Comparison of ENCODE assay signal across 4 fruit fly cellular contexts in the genomic region with DNA sequence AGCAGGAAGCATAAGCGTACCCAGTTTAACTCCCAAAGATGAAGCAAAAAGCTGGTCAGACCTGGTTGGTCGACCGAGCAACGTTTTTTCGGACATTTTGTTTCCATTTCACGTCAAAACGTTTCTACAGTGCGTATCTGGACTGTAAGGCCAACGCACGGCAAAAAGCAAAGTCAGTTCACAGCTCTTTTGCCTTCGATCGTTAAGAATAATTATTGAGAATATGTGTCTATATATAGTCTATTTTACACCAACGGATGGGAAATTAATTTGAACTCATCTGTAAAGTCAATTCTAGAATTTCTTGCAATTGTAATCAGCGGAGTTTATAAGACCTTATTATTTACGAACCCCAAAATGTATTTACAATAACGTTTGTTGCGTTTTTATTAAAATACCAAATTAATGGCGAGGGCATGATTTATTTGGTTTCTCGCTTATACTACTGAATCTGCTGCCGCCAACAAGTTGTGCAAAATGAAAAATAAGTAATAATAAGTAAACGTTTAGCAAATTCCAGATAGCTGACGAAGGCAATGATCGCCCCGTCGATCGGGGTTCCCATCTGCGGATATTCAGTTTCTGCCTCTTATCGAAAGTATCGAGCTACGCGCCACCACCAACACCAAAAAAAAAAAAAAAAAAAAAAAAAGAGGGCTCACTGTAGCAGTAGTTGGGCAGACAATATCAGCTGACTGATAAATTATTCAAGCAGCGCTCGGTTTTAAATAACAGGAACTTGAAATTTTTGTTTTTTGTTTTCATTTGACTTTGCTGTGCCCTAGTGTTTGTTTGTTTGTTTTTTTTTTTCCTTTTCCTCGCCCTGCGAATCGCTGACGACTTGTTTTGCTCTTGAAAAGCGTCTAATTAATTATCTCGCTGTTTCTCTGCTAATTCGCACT.
TF ChIP-seq lines count a peak whose summit lies in the region.

No protein-coding gene starts in this region.

- TF ChIP-seq CTCF in whole organism, embryonic (GFP tag; optimal IDR thresholded peaks at IDR 0.05; lab: Kevin White, UChicago), result no peak

TF ChIP-seq in whole organism, adult, 20 proteins besides CTCF, POLR2A, EP300 and RAD21:
- peak; percentile 88 for TF ChIP-seq tj (GFP tag; optimal IDR thresholded peaks at IDR 0.05; lab: Kevin White, UChicago)
- no peak for TF ChIP-seq CG33017 (tag; optimal IDR thresholded peaks at IDR 0.05; lab: Kevin White, UChicago)
- peak; percentile 25 for TF ChIP-seq bab1 (GFP tag; optimal IDR thresholded peaks at IDR 0.05; lab: Kevin White, UChicago)
- no peak for TF ChIP-seq CG7045 (GFP tag; optimal IDR thresholded peaks at IDR 0.05; lab: Kevin White, UChicago)
- TF ChIP-seq CG12768 (GFP tag; optimal IDR thresholded peaks at IDR 0.05; lab: Kevin White, UChicago), result no peak
- no peak for TF ChIP-seq Clk (GFP tag; optimal IDR thresholded peaks at IDR 0.05; lab: Kevin White, UChicago)
- no peak for TF ChIP-seq CG7101 (tag; optimal IDR thresholded peaks at IDR 0.05; lab: Kevin White, UChicago)
- TF ChIP-seq ovo (GFP tag; optimal IDR thresholded peaks at IDR 0.05; lab: Kevin White, UChicago), result peak; percentile 1
- TF ChIP-seq Crg-1 (GFP tag; optimal IDR thresholded peaks at IDR 0.05; lab: Kevin White, UChicago), result no peak
- TF ChIP-seq cnc (optimal IDR thresholded peaks at IDR 0.05; lab: Kevin White, UChicago), result no peak
- TF ChIP-seq Mnt (GFP tag; optimal IDR thresholded peaks at IDR 0.05; lab: Kevin White, UChicago), result no peak
- no peak for TF ChIP-seq Hr96 (GFP tag; optimal IDR thresholded peaks at IDR 0.05; lab: Kevin White, UChicago)
- no peak for TF ChIP-seq CG1620 (GFP tag; optimal IDR thresholded peaks at IDR 0.05; lab: Kevin White, UChicago)
- TF ChIP-seq toe (GFP tag; optimal IDR thresholded peaks at IDR 0.05; lab: Kevin White, UChicago), result no peak
- TF ChIP-seq cic (GFP tag; optimal IDR thresholded peaks at IDR 0.05; lab: Kevin White, UChicago), result no peak
- TF ChIP-seq CG5204 (GFP tag; optimal IDR thresholded peaks at IDR 0.05; lab: Kevin White, UChicago), result no peak

TF ChIP-seq in whole organism, embryonic, 481 proteins besides CTCF, POLR2A, EP300 and RAD21 (continues in another document):
- TF ChIP-seq CG17359 (tag; optimal IDR thresholded peaks at IDR 0.05; lab: Kevin White, UChicago) (peak; percentile 4), Ets65A (GFP tag; lab: Kevin White, UChicago) (peak; percentile 4), Rfx (GFP tag; IDR thresholded peaks at IDR 0.05; lab: Robert Waterston, UW) (peak; percentile 11; the same call in 1 of the 2 replicates), CG3281 (GFP tag; optimal IDR thresholded peaks at IDR 0.05; lab: Kevin White, UChicago) (peak; percentile 32), lilli (GFP tag; optimal IDR thresholded peaks at IDR 0.05; lab: Kevin White, UChicago) (peak; percentile 18), Med (GFP tag; lab: Kevin White, UChicago) (peak; percentile 59), CG16813 (GFP tag; IDR thresholded peaks at IDR 0.05; lab: Robert Waterston, UW; ENCODE audit: partially characterized antibody) (no peak), CG11695 (GFP tag; IDR thresholded peaks at IDR 0.05; lab: Robert Waterston, UW) (peak; percentile 73), CoRest (tag; optimal IDR thresholded peaks at IDR 0.05; lab: Kevin White, UChicago) (peak; percentile 18), vvl (GFP tag; IDR thresholded peaks at IDR 0.05; lab: Robert Waterston, UW) (peak; percentile 66), Ptx1 (GFP tag; IDR thresholded peaks at IDR 0.05; lab: Robert Waterston, UW) (0 out of 2 replicates have a peak, but pooled peaks have one; percentile 10), sens (GFP tag; lab: Kevin White, UChicago) (peak; percentile 83), chinmo (GFP tag; IDR thresholded peaks at IDR 0.05; lab: Robert Waterston, UW; ENCODE audit: partially characterized antibody) (peak; percentile 57; the same call in 1 of the 4 replicates), slbo (GFP tag; IDR thresholded peaks at IDR 0.05; lab: Robert Waterston, UW) (peak; percentile 17; the same call in 1 of the 2 replicates), CG2712 (tag; optimal IDR thresholded peaks at IDR 0.05; lab: Kevin White, UChicago) (peak; percentile 7), crp (GFP tag; optimal IDR thresholded peaks at IDR 0.05; lab: Kevin White, UChicago) (peak in 1 of 2 experiments; percentile 16), HLH4C (GFP tag; IDR thresholded peaks at IDR 0.05; lab: Robert Waterston, UW; ENCODE audit: partially characterized antibody) (no peak), gem (tag; optimal IDR thresholded peaks at IDR 0.05; lab: Kevin White, UChicago) (peak; percentile 20), sd (tag; optimal IDR thresholded peaks at IDR 0.05; lab: Kevin White, UChicago) (peak; percentile 21), CG2678 (tag; optimal IDR thresholded peaks at IDR 0.05; lab: Kevin White, UChicago) (peak; percentile 30), BEAF-32 (GFP tag; optimal IDR thresholded peaks at IDR 0.05; lab: Kevin White, UChicago) (no peak)

TF ChIP-seq in whole organism, prepupa, 60 proteins besides CTCF, POLR2A, EP300 and RAD21:
- peak; percentile 69 for TF ChIP-seq Eip78C (GFP tag; lab: Kevin White, UChicago)
- TF ChIP-seq Hr4 (GFP tag; optimal IDR thresholded peaks at IDR 0.05; lab: Kevin White, UChicago), result peak; percentile 7
- TF ChIP-seq vri (GFP tag; optimal IDR thresholded peaks at IDR 0.05; lab: Kevin White, UChicago), result no peak
- TF ChIP-seq eg (GFP tag; IDR thresholded peaks at IDR 0.05; lab: Robert Waterston, UW), result no peak
- TF ChIP-seq CG6163 (GFP tag; IDR thresholded peaks at IDR 0.05; lab: Robert Waterston, UW), result peak; percentile 52; the same call in 2 of the 3 replicates
- no peak for TF ChIP-seq net (GFP tag; optimal IDR thresholded peaks at IDR 0.05; lab: Kevin White, UChicago)

TF ChIP-seq in whole organism, wandering third instar larva, 38 proteins besides CTCF, POLR2A, EP300 and RAD21:
- TF ChIP-seq Rel (GFP tag; optimal IDR thresholded peaks at IDR 0.05; lab: Kevin White, UChicago), result no peak
- TF ChIP-seq Rel (tag; optimal IDR thresholded peaks at IDR 0.05; lab: Kevin White, UChicago), result peak; percentile 32
- TF ChIP-seq sv (GFP tag; optimal IDR thresholded peaks at IDR 0.05; lab: Kevin White, UChicago), result no peak
